Fruit fly (Drosophila melanogaster): Measurements from ENCODE around the gene CG33340.

- TF ChIP-seq Sin3A (optimal IDR thresholded peaks at IDR 0.05) (no peak), Myc (optimal IDR thresholded peaks at IDR 0.05) (no peak), psq (optimal IDR thresholded peaks at IDR 0.05) (no peak), h (optimal IDR thresholded peaks at IDR 0.05) (no peak), insv (optimal IDR thresholded peaks at IDR 0.05) (no peak)
Measured at dm6 chr3R:24392207-24392939, 29.4 kb downstream of the CG33340 start, which contains the start of gene CG13616.
